Fruit fly (Drosophila melanogaster) whole organism, larva: ENCODE data around the gene eIF3h.
A peak's percentile ranks its signal among the peaks of the same experiment; 100 is the strongest.

ENCODE experiments used
- noc ChIP-seq: fragments of 200-800 bp; sonication (Bioruptor generic); optimal IDR thresholded peaks from 3 replicates; lab custom pipeline; 2019; ENCODE audit warnings: missing biosample characterization, mild to moderate bottlenecking, missing genetic modification characterization, moderate library complexity

eIF3h gene

DNA sequence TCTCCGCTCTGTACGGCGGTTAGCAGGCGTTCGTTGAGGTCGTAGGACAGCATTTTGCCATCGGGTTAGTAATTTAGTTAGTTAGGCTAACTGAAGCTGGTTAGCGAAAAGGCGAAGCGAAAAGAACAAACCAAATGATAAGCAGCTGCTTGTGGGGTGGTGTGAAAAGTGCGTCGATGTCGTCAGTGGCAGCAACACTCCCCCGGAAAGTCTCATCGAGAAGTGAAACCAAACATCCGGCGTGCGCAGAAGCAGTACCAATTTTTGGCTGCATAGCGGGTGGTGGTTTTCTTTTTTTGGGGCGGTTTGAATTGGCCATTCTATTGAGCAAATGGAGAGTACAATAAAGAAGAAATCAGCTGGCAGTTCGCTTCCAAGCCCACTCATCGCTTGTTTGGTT lies 2.1 kb downstream of the eIF3h start, which contains the start of gene CG9121:
Gene CG9121, minus strand, starts transcription at position 238 of the 400 bp plus-strand sequence.
- no peak for TF ChIP-seq noc

- no peak for TF ChIP-seq noc
Observed at dm6 chr2L:5049974-5050373, 2.9 kb downstream of the eIF3h start.

- no peak for TF ChIP-seq noc
Observed at dm6 chr2L:5046261-5046660, 6.6 kb downstream of the eIF3h start.

dm6 chr2L:5044892-5045619 lies 7.8 kb downstream of the eIF3h start:
- no peak for TF ChIP-seq noc

dm6 chr2L:5044361-5044891 lies 8.5 kb downstream of the eIF3h start, which contains the start of gene CG31650:
Gene CG31650 (minus strand): TSS chr2L:5044712.
- peak; percentile 8 for TF ChIP-seq noc

dm6 chr2L:5043495-5044146 lies 9.3 kb downstream of the eIF3h start:
- peak; percentile 37 for TF ChIP-seq noc

dm6 chr2L:5043043-5043442 lies 9.9 kb downstream of the eIF3h start, which contains the start of the genes CG33995, CG44000 and CG44001:
Gene CG33995 (plus strand): TSS chr2L:5043270.
Gene CG44000 (plus strand): TSS chr2L:5043270.
Gene CG44001 (plus strand): TSS chr2L:5043270.
- TF ChIP-seq noc: peak; percentile 12

dm6 chr2L:5042076-5042475 lies 10.8 kb downstream of the eIF3h start:
- TF ChIP-seq noc: peak; percentile 61

DNA sequence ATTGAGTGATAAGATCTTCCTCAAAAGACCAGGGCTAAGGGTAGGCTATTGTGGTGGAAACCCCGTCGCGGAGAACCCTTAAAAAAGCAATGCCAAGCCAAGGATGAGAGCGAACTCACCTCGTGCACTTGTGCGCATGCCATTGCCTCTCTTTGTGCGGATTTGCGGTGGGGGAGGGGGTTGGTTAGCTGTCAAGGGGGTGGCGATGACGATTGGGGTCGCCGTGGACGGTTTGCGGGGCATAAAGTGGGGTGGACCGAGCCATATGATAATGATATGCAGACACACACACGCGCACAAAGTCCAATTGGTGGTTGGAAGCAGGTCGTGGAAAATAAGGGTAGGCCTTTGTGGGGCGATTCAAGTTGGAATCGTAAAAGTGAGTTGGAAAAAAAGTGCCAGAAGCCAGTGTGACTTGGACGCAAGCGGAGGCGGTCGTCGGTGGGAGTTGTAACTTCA lies 15.5 kb downstream of the eIF3h start, which contains the start of the genes CG14042 and SP555:
Gene CG14042, plus strand, starts transcription at position 308 of the 459 bp plus-strand sequence.
Gene SP555, plus strand, starts transcription at position 308 of the 459 bp plus-strand sequence.
- no peak for TF ChIP-seq noc

- TF ChIP-seq noc: no peak
Observed at dm6 chr2L:5036120-5036519, 16.8 kb downstream of the eIF3h start.

DNA sequence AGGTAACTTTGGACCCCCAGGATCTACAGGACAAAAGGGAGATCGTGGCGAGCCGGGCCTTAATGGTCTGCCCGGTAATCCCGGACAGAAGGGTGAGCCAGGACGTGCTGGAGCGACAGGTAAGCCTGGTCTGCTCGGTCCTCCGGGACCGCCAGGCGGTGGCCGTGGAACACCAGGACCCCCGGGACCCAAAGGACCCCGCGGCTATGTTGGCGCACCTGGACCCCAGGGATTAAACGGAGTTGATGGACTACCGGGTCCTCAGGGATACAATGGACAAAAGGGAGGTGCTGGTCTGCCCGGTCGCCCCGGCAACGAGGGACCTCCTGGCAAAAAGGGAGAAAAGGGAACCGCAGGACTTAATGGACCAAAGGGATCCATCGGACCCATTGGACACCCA lies 21.0 kb downstream of the eIF3h start:
- no peak for TF ChIP-seq noc

- TF ChIP-seq noc: no peak
Observed at dm6 chr2L:5031399-5031798, 21.5 kb downstream of the eIF3h start.

- TF ChIP-seq noc: no peak
Observed at dm6 chr2L:5030535-5030934, 22.4 kb downstream of the eIF3h start.

dm6 chr2L:5029809-5030108 lies 23.1 kb downstream of the eIF3h start:
- no peak for TF ChIP-seq noc

DNA sequence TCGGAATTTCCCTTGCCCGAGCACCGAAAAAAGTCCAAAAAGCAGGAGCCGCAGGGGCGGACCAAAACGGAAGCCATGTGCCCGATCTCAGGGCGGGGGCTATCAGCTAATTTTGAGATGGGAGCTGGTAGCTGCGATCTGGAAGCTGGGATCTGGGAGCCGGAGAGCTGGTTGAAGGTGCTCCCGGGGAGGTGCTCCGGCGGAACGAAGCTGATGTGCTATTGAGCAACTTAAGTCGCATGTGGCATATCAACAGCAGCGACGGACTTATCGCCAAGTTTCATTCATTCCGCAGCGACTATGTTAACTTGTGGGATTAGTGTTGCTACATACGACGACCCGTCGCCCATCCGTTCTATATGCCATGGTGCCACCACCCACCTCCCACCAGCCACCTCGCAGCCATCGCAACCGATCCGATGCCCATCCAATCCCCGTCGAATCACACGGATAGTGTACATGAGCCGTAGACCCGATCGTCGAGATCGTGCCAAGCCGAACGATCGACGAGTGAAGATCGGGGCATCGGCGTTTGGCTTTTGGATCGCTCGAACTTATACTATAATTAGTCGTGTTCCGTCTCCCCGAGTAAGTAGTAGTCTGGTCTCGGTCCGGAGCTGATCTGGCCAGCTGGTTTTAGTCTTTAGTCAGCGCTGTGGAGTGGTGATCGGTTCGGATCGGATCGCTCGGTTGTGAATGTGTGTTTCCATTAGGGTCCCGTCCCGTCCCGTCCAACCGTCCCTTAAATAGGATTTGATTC lies 23.7 kb downstream of the eIF3h start, which contains the start of gene Col4a1:
Gene Col4a1, plus strand, starts transcription at position 561 of the 760 bp plus-strand sequence.
- no peak for TF ChIP-seq noc

- no peak for TF ChIP-seq noc
Observed at dm6 chr2L:5028091-5028490, 24.8 kb downstream of the eIF3h start, which contains the start of gene vkg. Gene vkg (minus strand): TSS chr2L:5028191.
